Worm (Caenorhabditis elegans) whole organism, mixed stage, embryonic: ENCODE data around the gene C15C8.4.

Experiments used
- ces-1 ChIP-seq: fragments of 150-350 bp; optimal IDR thresholded peaks from 2 replicates; lab custom pipeline; 2014; ENCODE audit warnings: missing biosample characterization, missing genetic modification reagents, missing genetic modification characterization
- lin-13 ChIP-seq: fragments of 150-350 bp; optimal IDR thresholded peaks from 2 replicates; lab custom pipeline; 2014; ENCODE audit warnings: missing biosample characterization, missing genetic modification characterization
- mep-1 ChIP-seq: fragments of 150-350 bp; optimal IDR thresholded peaks from 2 replicates; lab custom pipeline; 2017; ENCODE audit warnings: missing biosample characterization, missing genetic modification reagents, missing genetic modification characterization, inconsistent platforms
- nhr-12 ChIP-seq: fragments of 150-350 bp; optimal IDR thresholded peaks from 2 replicates; lab custom pipeline; 2014; ENCODE audit warnings: missing biosample characterization, missing genetic modification characterization
- pha-4 ChIP-seq: fragments of 150-350 bp; optimal IDR thresholded peaks from 2 replicates; lab custom pipeline; 2018; ENCODE audit warnings: missing biosample characterization, missing genetic modification reagents, missing genetic modification characterization
- sem-2 ChIP-seq: fragments of 200-800 bp; sonication (Bioruptor generic); optimal IDR thresholded peaks from 2 replicates; lab custom pipeline; 2018; ENCODE audit warnings: mild to moderate bottlenecking, missing genetic modification characterization, missing compliant biosample characterization
- snpc-4 ChIP-seq: fragments of 150-350 bp; optimal IDR thresholded peaks from 2 replicates; lab custom pipeline; 2014; ENCODE audit warnings: missing biosample characterization, missing genetic modification characterization

DNA sequence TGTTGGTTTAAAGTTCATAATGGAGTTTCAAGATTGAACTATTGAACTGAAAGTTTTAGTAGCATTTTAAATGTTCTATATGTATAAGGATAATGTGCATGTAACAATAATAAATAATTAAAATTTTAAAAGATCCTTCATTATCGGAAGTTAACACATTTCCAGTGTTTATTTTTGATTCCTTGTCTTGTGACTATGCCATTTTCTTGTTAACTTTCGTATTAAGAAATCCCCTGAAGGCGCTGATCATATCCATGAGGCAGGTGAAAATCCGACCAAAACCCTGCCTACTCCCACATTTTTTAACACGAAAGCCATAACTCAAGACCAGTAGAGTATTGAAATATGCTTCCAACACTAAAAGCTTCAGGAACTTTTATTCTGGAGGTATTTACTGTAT is 27.6 kb downstream of the C15C8.4 start, which contains the start of gene R11D1.7:
- TF ChIP-seq sem-2 (GFP tag; lab: Kevin White, UChicago) (no peak), ces-1 (no peak), nhr-12 (tag; lab: Kevin White, UChicago) (no peak), lin-13 (tag; lab: Kevin White, UChicago) (no peak), snpc-4 (tag; lab: Kevin White, UChicago) (no peak), mep-1 (tag; lab: Kevin White, UChicago) (no peak), pha-4 (tag; lab: Kevin White, UChicago) (no peak)
